Worm (Caenorhabditis elegans) whole organism, young adult: ENCODE measurements around the gene elo-6.
"Not testable (repeated sequence)": the region's sequence is repeated elsewhere in the genome, so short reads cannot be mapped to it uniquely, and the experiment has no call there.

Source experiments
- B0261.1 ChIP-seq: sonication (generic microtip); optimal IDR thresholded peaks from 2 replicates; lab custom pipeline; 2016; ENCODE audit warnings: mild to moderate bottlenecking, missing genetic modification characterization, moderate library complexity, missing compliant biosample characterization
- D2030.7 ChIP-seq: fragments of 200-800 bp; sonication (Bioruptor generic); IDR thresholded peaks from 2 replicates; pipeline ENCODE4 v1.3.6; 2022; ENCODE audit warnings: missing genetic modification reagents, missing genetic modification characterization, missing compliant biosample characterization
- F23B12.7 ChIP-seq: sonication (generic microtip); optimal IDR thresholded peaks from 2 replicates; lab custom pipeline; 2017; ENCODE audit warnings: missing genetic modification characterization, mild to moderate bottlenecking, missing compliant biosample characterization, antibody characterized with exemption, moderate library complexity; ENCODE audit not compliant: insufficient read depth
- F37B4.10 ChIP-seq: fragments of 200-800 bp; sonication (Bioruptor generic); IDR thresholded peaks from 2 replicates; pipeline ENCODE4 v1.3.6; 2022; ENCODE audit warnings: missing genetic modification characterization, missing compliant biosample characterization
- F39B2.1 ChIP-seq: fragments of 200-800 bp; sonication (Bioruptor generic); IDR thresholded peaks from 2 replicates; pipeline ENCODE4 v1.3.6; 2022; ENCODE audit warnings: missing genetic modification reagents, missing genetic modification characterization, missing compliant biosample characterization
- K12H6.12 ChIP-seq: fragments of 200-800 bp; sonication (Bioruptor generic); optimal IDR thresholded peaks from 2 replicates; lab custom pipeline; 2018; ENCODE audit warnings: mild to moderate bottlenecking, missing genetic modification characterization, missing compliant biosample characterization
- Y53F4B.3 ChIP-seq: fragments of 200-800 bp; sonication (Bioruptor generic); IDR thresholded peaks from 2 replicates; pipeline ENCODE4 v1.3.6; 2022; ENCODE audit warnings: missing genetic modification reagents, missing genetic modification characterization, missing compliant biosample characterization
- Y95B8A.8 ChIP-seq: fragments of 200-800 bp; sonication (Bioruptor generic); IDR thresholded peaks from 2 replicates; pipeline ENCODE4 v1.3.6; 2022; ENCODE audit warnings: missing genetic modification reagents, missing genetic modification characterization, missing compliant biosample characterization
- atf-7 ChIP-seq: sonication (generic microtip); optimal IDR thresholded peaks from 2 replicates; lab custom pipeline; 2017; ENCODE audit warnings: mild to moderate bottlenecking, missing genetic modification characterization, missing compliant biosample characterization
- attf-3 ChIP-seq: fragments of 200-800 bp; sonication (Bioruptor generic); conservative IDR thresholded peaks from 2 replicates; pipeline ENCODE4 v1.3.6; 2022; ENCODE audit warnings: missing genetic modification reagents, missing genetic modification characterization, missing compliant biosample characterization
- attf-6 ChIP-seq: fragments of 200-800 bp; sonication (Bioruptor generic); IDR thresholded peaks from 2 replicates; pipeline ENCODE4 v1.3.6; 2022; ENCODE audit warnings: missing genetic modification reagents, missing genetic modification characterization, missing compliant biosample characterization
- ccch-3 ChIP-seq: fragments of 200-800 bp; sonication (Bioruptor generic); optimal IDR thresholded peaks from 2 replicates; lab custom pipeline; 2018; ENCODE audit warnings: mild to moderate bottlenecking, missing genetic modification characterization, missing compliant biosample characterization
- ceh-40 ChIP-seq: fragments of 200-800 bp; sonication (Bioruptor generic); IDR thresholded peaks from 2 replicates; pipeline ENCODE4 v1.3.6; 2022; ENCODE audit warnings: missing genetic modification characterization, missing compliant biosample characterization
- die-1 ChIP-seq: sonication (generic microtip); optimal IDR thresholded peaks from 2 replicates; lab custom pipeline; 2016; ENCODE audit warnings: missing genotype, mild to moderate bottlenecking, missing genetic modification characterization, missing compliant biosample characterization
- dox-1 ChIP-seq: fragments of 200-800 bp; sonication (Bioruptor generic); IDR thresholded peaks from 2 replicates; pipeline ENCODE4 v1.3.6; 2022; ENCODE audit warnings: missing genetic modification reagents, missing genetic modification characterization, missing compliant biosample characterization
- fkh-3 ChIP-seq: sonication (generic microtip); optimal IDR thresholded peaks from 2 replicates; lab custom pipeline; 2016; ENCODE audit warnings: mild to moderate bottlenecking, missing genetic modification characterization, missing compliant biosample characterization
- him-1 ChIP-seq: sonication (generic microtip); optimal IDR thresholded peaks from 2 replicates; lab custom pipeline; 2016; ENCODE audit warnings: missing genotype, missing genetic modification reagents, missing genetic modification characterization, missing compliant biosample characterization
- lin-26 ChIP-seq: fragments of 200-800 bp; sonication (Bioruptor generic); IDR thresholded peaks from 2 replicates; pipeline ENCODE4 v1.3.6; 2022; ENCODE audit warnings: missing genetic modification reagents, missing genetic modification characterization, missing compliant biosample characterization
- lin-54 ChIP-seq: fragments of 200-800 bp; sonication (Bioruptor generic); optimal IDR thresholded peaks from 2 replicates; lab custom pipeline; 2018; ENCODE audit warnings: mild to moderate bottlenecking, missing genetic modification characterization, missing compliant biosample characterization
- mel-28 ChIP-seq: sonication (generic microtip); optimal IDR thresholded peaks from 2 replicates; lab custom pipeline; 2016; ENCODE audit warnings: borderline replicate concordance, mild to moderate bottlenecking, missing genetic modification characterization, missing compliant biosample characterization
- nfyb-1 ChIP-seq: fragments of 200-800 bp; sonication (Bioruptor generic); IDR thresholded peaks from 2 replicates; pipeline ENCODE4 v1.3.6; 2022; ENCODE audit warnings: missing genetic modification reagents, missing genetic modification characterization, missing compliant biosample characterization
- nhr-80 ChIP-seq: sonication (generic microtip); optimal IDR thresholded peaks from 2 replicates; lab custom pipeline; 2016; ENCODE audit warnings: missing genetic modification characterization, missing compliant biosample characterization
- nhr-90 ChIP-seq: sonication (generic microtip); optimal IDR thresholded peaks from 2 replicates; lab custom pipeline; 2016; ENCODE audit warnings: missing genotype, mild to moderate bottlenecking, missing genetic modification characterization, missing compliant biosample characterization
- pbrm-1 ChIP-seq: fragments of 200-800 bp; sonication (Bioruptor generic); IDR thresholded peaks from 2 replicates; pipeline ENCODE4 v1.3.6; 2022; ENCODE audit warnings: missing genetic modification reagents, missing genetic modification characterization, missing compliant biosample characterization
- rcor-1 ChIP-seq: fragments of 200-800 bp; sonication (Bioruptor generic); IDR thresholded peaks from 2 replicates; pipeline ENCODE4 v1.3.6; 2022; ENCODE audit warnings: missing genetic modification reagents, missing genetic modification characterization, missing compliant biosample characterization
- rec-8 ChIP-seq, 2 experiments: sonication (generic microtip); optimal IDR thresholded peaks; 2 replicates each; lab custom pipeline; 2016; ENCODE audit warnings: mild to moderate bottlenecking in 2 of 2, missing genetic modification characterization in 2 of 2, missing genetic modification reagents in 2 of 2, missing genotype in 2 of 2, missing biosample characterization in 1 of 2, missing compliant biosample characterization in 1 of 2, moderate library complexity in 1 of 2
- rpc-1 ChIP-seq, 2 experiments: fragments of 150-350 bp in 1 of 2; sonication (generic microtip) in 1 of 2; optimal IDR thresholded peaks; 2 replicates each; lab custom pipeline; 2014 to 2018; ENCODE audit warnings: missing biosample characterization in 1 of 2, missing genetic modification characterization in 1 of 2, missing genetic modification reagents in 1 of 2, missing genotype in 1 of 2
- sea-2 ChIP-seq: fragments of 200-800 bp; sonication (Bioruptor generic); IDR thresholded peaks from 2 replicates; pipeline ENCODE4 v1.3.6; 2022; ENCODE audit warnings: missing genetic modification characterization, missing compliant biosample characterization
- snpc-1.1 ChIP-seq: sonication (generic microtip); optimal IDR thresholded peaks from 2 replicates; lab custom pipeline; 2017; ENCODE audit warnings: missing genetic modification characterization, mild to moderate bottlenecking, missing compliant biosample characterization, antibody characterized with exemption, moderate library complexity, missing genotype, missing genetic modification reagents; ENCODE audit not compliant: insufficient read depth
- snpc-1.3 ChIP-seq: sonication (generic microtip); optimal IDR thresholded peaks from 2 replicates; lab custom pipeline; 2017; ENCODE audit warnings: missing genetic modification characterization, mild to moderate bottlenecking, missing compliant biosample characterization, antibody characterized with exemption, moderate library complexity, missing genotype, missing genetic modification reagents; ENCODE audit not compliant: insufficient read depth
- snpc-4 ChIP-seq, 5 experiments: fragments of 150-350 bp in 1 of 5; sonication (generic microtip) in 4 of 5; optimal IDR thresholded peaks; 2 replicates each; lab custom pipeline; 2014 to 2018; ENCODE audit warnings: missing genetic modification characterization in 5 of 5, missing biosample characterization in 3 of 5, antibody characterized with exemption in 2 of 5, mild to moderate bottlenecking in 2 of 5, missing compliant biosample characterization in 2 of 5, missing genotype in 2 of 5, moderate library complexity in 2 of 5, missing genetic modification reagents in 1 of 5
- tbp1 ChIP-seq: fragments of 200-800 bp; sonication (Bioruptor generic); optimal IDR thresholded peaks from 2 replicates; lab custom pipeline; 2018; ENCODE audit warnings: mild to moderate bottlenecking, missing genetic modification characterization, missing compliant biosample characterization
- ztf-18 ChIP-seq: sonication (generic microtip); optimal IDR thresholded peaks from 2 replicates; lab custom pipeline; 2016; ENCODE audit warnings: missing genotype, mild to moderate bottlenecking, missing genetic modification characterization, missing compliant biosample characterization

elo-6 gene

DNA sequence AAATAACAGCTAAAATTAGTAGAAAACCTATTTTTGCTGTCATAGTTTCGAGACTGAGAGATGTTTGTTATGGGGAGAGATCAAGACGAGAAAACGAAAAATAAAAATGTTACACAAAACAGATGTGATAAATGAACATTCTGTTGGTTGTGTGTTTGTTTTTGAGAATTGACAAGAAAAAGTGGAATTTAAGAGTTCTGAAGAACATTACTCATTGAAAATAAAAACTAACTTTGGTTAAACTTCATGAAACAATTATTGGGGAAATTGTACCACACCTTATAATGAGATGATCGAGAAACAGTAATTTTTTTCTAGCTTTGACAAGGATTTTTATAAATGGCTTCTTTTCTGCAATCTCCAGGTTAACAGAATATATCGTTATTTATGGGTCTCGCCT is 35.0 kb downstream of the elo-6 start, which contains the start of gene Y4C6B.7:
Gene Y4C6B.7, minus strand, starts transcription at position 101 of the 400 bp plus-strand sequence.
- TF ChIP-seq sea-2, result no peak

DNA sequence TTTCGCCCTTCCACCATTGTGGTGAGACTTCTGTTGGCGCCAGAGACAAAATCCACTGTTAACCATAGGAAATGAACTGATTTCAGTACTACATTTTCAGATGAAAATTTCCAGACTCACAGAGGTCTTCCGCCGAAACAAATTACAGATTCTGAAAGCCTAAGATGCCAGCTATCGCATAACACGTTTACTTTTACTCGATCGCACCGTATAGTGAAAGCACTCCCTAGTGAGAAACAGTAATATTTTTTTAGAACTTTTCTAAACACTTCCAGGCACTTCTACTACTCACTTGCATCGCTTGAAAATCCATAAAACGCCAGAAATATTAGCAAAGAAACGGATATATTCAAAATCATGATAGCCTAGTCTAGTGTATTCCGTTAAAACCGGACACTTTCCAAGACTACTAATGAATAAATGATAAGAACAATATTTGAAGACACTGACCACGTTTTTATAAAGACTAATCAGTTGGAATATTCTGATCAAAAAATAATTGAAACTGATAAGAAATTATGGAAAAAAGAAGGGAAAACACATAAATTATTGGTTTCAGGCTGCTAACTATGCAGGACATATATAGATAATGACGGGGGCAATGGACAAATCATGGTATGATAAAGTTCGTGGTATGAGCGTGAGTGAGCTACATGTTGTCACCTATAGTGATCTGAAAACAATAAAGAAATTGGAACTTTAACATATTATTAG is 37.7 kb downstream of the elo-6 start, which contains the start of gene gba-4:
Gene gba-4, minus strand, starts transcription at position 418 of the 714 bp plus-strand sequence.
- TF ChIP-seq snpc-4 (GFP tag; optimal IDR thresholded peaks at IDR 0.05; lab: Kevin White, UChicago); rpc-1 (optimal IDR thresholded peaks at IDR 0.05; lab: Kevin White, UChicago): not testable (repeated sequence)
- peak in 1 of 4 experiments; percentile 35 for TF ChIP-seq snpc-4 (tag; optimal IDR thresholded peaks at IDR 0.05; lab: Kevin White, UChicago)
- peak; percentile 51 for TF ChIP-seq B0261.1 (tag; lab: Kevin White, UChicago)
- TF ChIP-seq rpc-1 (tag; optimal IDR thresholded peaks at IDR 0.05; lab: Kevin White, UChicago), result peak; percentile 42
- TF ChIP-seq tbp1 (GFP tag; lab: Kevin White, UChicago), result peak; percentile 75
- TF ChIP-seq nhr-80 (tag; lab: Kevin White, UChicago), result peak; percentile 72

DNA sequence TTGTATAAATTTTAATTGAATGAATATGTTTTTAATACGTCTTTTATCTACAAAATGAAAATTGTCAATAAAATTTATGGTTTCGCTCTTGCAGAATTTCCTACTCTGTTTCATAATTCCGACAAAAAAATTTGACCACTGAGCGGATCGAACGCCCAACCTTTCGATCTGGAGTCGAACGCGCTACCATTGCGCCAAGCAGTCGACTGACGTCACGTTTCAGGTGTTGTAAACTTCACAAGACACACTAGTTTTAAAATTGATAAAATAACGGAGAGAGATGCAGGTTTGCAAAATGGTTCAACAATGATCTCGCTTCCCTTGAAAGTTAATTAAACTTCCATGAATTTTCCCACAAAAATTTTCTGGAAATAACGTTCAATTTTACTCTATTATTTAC is 44.2 kb downstream of the elo-6 start:
- TF ChIP-seq rpc-1 (optimal IDR thresholded peaks at IDR 0.05; lab: Kevin White, UChicago) (peak; percentile 55), rpc-1 (tag; optimal IDR thresholded peaks at IDR 0.05; lab: Kevin White, UChicago) (peak; percentile 79), him-1 (tag; lab: Kevin White, UChicago) (peak; percentile 42), nfyb-1 (0 out of 2 replicates have a peak, but pooled peaks have one; percentile 36), snpc-1.1 (peak; percentile 87), snpc-4 (GFP tag; optimal IDR thresholded peaks at IDR 0.05; lab: Kevin White, UChicago) (peak; percentile 83), snpc-4 (tag; optimal IDR thresholded peaks at IDR 0.05; lab: Kevin White, UChicago) (peak; percentile 71 to 93 (median 90)), fkh-3 (no peak), die-1 (tag; lab: Kevin White, UChicago) (peak; percentile 47), B0261.1 (tag; lab: Kevin White, UChicago) (peak; percentile 68), attf-6 (GFP tag; lab: Robert Waterston, UW) (peak; percentile 46; the same call in 1 of the 2 replicates), rcor-1 (GFP tag; lab: Robert Waterston, UW) (no peak), nhr-90 (peak; percentile 4), pbrm-1 (GFP tag; lab: Robert Waterston, UW) (0 out of 2 replicates have a peak, but pooled peaks have one; percentile 53), ztf-18 (peak; percentile 30), Y95B8A.8 (GFP tag; lab: Robert Waterston, UW) (0 out of 2 replicates have a peak, but pooled peaks have one; percentile 24), atf-7 (tag; lab: Kevin White, UChicago) (peak; percentile 0), nhr-80 (tag; lab: Kevin White, UChicago) (peak; percentile 21), attf-3 (GFP tag; lab: Robert Waterston, UW) (no peak), lin-54 (GFP tag; lab: Kevin White, UChicago) (peak; percentile 41), K12H6.12 (tag; lab: Kevin White, UChicago) (no peak), D2030.7 (GFP tag; lab: Robert Waterston, UW) (peak; percentile 45; the same call in 1 of the 2 replicates), F23B12.7 (tag; lab: Kevin White, UChicago) (peak; percentile 45), mel-28 (no peak), tbp1 (GFP tag; lab: Kevin White, UChicago) (peak; percentile 87), snpc-1.3 (tag; lab: Kevin White, UChicago) (peak; percentile 36)
- TF ChIP-seq, all 124 proteins: peak for 19

DNA sequence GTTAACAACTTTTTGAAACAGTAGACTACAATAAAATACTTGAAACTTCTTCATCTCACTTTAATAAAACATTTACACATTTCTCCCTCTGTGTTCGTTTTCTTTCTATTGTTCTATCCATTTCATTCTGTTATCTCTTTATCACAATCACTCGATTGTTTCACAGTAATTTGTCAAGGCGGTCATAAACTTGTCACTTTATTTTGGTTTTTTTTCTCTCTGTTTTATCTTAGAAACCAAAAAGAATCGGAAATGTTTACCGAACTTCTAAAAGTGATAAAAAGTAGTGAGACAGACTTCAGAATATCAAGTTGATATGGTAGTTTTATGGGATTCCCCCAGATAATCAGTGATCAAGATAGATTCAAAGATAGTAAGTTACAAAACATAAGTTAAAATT is 49.1 kb downstream of the elo-6 start, which contains the start of gene Y4C6B.2:
Gene Y4C6B.2, plus strand, starts transcription at position 320 of the 400 bp plus-strand sequence.
- TF ChIP-seq F39B2.1 (GFP tag; lab: Robert Waterston, UW), result no peak
- TF ChIP-seq lin-26, result no peak
- TF ChIP-seq ceh-40 (GFP tag; lab: Robert Waterston, UW), result no peak
- TF ChIP-seq lin-54 (GFP tag; lab: Kevin White, UChicago), result no peak
- TF ChIP-seq ccch-3 (GFP tag; lab: Kevin White, UChicago), result no peak
- TF ChIP-seq rec-8 (tag; optimal IDR thresholded peaks at IDR 0.05; lab: Kevin White, UChicago), result no peak
- no peak for TF ChIP-seq F37B4.10
- TF ChIP-seq him-1 (tag; lab: Kevin White, UChicago), result no peak
- no peak for TF ChIP-seq rcor-1 (GFP tag; lab: Robert Waterston, UW)
- TF ChIP-seq Y53F4B.3, result no peak
- TF ChIP-seq snpc-1.3 (tag; lab: Kevin White, UChicago), result no peak
- TF ChIP-seq dox-1 (GFP tag; lab: Robert Waterston, UW), result no peak
